Fruit fly (Drosophila melanogaster): ENCODE measurements around the gene dpr16.
A peak's percentile ranks its signal among the peaks of the same experiment; 100 is the strongest.

dpr16 gene

DNA sequence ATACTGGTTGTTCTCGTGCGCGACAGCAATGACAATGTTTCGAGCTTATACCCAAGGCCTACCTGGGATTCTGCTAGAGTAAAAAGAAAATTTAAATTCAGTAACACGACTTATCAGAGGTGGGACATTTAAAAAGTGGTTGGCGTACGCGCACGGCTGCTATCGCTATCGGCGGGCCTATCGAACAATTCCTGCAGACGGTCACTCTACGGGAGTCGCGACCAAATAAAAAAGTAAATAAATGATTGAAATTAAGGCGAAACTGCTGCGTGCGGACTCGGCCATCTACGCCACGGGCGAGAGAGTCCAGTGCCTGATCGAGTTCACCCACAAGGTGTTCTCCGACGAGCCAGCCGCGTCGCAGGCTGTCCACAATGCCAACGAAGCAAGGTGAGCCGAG is 68.8 kb downstream of the dpr16 start, which contains the start of the genes Prosbeta2R2 and CG1116 (continued):
- TF ChIP-seq Oaz (GFP tag; IDR thresholded peaks at IDR 0.05) (no peak), Opbp (GFP tag; IDR thresholded peaks at IDR 0.05; ENCODE audit: partially characterized antibody) (peak; percentile 47; the same call in 2 of the 3 replicates), Taf1 (GFP tag; IDR thresholded peaks at IDR 0.05) (no peak), Bteb2 (GFP tag; optimal IDR thresholded peaks at IDR 0.05) (no peak), hkb (optimal IDR thresholded peaks at IDR 0.05) (no peak), hkb (GFP tag; IDR thresholded peaks at IDR 0.05) (no peak), bigmax (GFP tag; optimal IDR thresholded peaks at IDR 0.05) (no peak), row (GFP tag; IDR thresholded peaks at IDR 0.05) (no peak), prd (optimal IDR thresholded peaks at IDR 0.05) (no peak), prd (GFP tag; IDR thresholded peaks at IDR 0.05) (no peak), CG31224 (GFP tag; IDR thresholded peaks at IDR 0.05) (no peak), Mes4 (GFP tag; optimal IDR thresholded peaks at IDR 0.05) (no peak), CG3163 (GFP tag; optimal IDR thresholded peaks at IDR 0.05) (no peak), phol (tag; optimal IDR thresholded peaks at IDR 0.05) (peak; percentile 0), CG9876 (GFP tag; optimal IDR thresholded peaks at IDR 0.05) (no peak), pfk (GFP tag; optimal IDR thresholded peaks at IDR 0.05) (no peak), Rx (GFP tag; IDR thresholded peaks at IDR 0.05) (no peak), CG3726 (GFP tag; IDR thresholded peaks at IDR 0.05) (no peak), CG1024 (GFP tag; IDR thresholded peaks at IDR 0.05) (no peak), bab2 (GFP tag; optimal IDR thresholded peaks at IDR 0.05) (no peak), CG9932 (GFP tag; IDR thresholded peaks at IDR 0.05) (no peak), Vsx1 (GFP tag; optimal IDR thresholded peaks at IDR 0.05) (no peak), CG17912 (GFP tag; optimal IDR thresholded peaks at IDR 0.05) (no peak), toy (GFP tag; IDR thresholded peaks at IDR 0.05) (no peak), bbx (GFP tag; IDR thresholded peaks at IDR 0.05; ENCODE audit: partially characterized antibody) (peak; percentile 73), chif (GFP tag; optimal IDR thresholded peaks at IDR 0.05) (no peak), CG43689 (GFP tag; IDR thresholded peaks at IDR 0.05) (no peak), sisA (GFP tag; IDR thresholded peaks at IDR 0.05) (no peak), nerfin-1 (tag; optimal IDR thresholded peaks at IDR 0.05) (no peak), pho (GFP tag; optimal IDR thresholded peaks at IDR 0.05) (no peak), Hr39 (optimal IDR thresholded peaks at IDR 0.05) (no peak), az2 (GFP tag; optimal IDR thresholded peaks at IDR 0.05) (no peak), sqz (GFP tag; optimal IDR thresholded peaks at IDR 0.05) (no peak), ERR (GFP tag; optimal IDR thresholded peaks at IDR 0.05) (no peak), Asciz (GFP tag; optimal IDR thresholded peaks at IDR 0.05) (no peak), CG31441 (GFP tag; IDR thresholded peaks at IDR 0.05) (no peak), CG9437 (GFP tag; optimal IDR thresholded peaks at IDR 0.05) (no peak), pzg (GFP tag; optimal IDR thresholded peaks at IDR 0.05) (peak; percentile 71), Elba2 (GFP tag; optimal IDR thresholded peaks at IDR 0.05) (no peak), CG18619 (GFP tag; optimal IDR thresholded peaks at IDR 0.05) (no peak), B-H1 (GFP tag; IDR thresholded peaks at IDR 0.05) (no peak), lmd (GFP tag; IDR thresholded peaks at IDR 0.05) (no peak), CG3838 (GFP tag; optimal IDR thresholded peaks at IDR 0.05) (no peak), CG32532 (GFP tag; IDR thresholded peaks at IDR 0.05) (no peak), CG3281 (GFP tag; optimal IDR thresholded peaks at IDR 0.05) (no peak), CG5245 (GFP tag; optimal IDR thresholded peaks at IDR 0.05) (no peak), CG4360 (GFP tag; IDR thresholded peaks at IDR 0.05) (no peak), Spps (tag; optimal IDR thresholded peaks at IDR 0.05) (no peak), Chrac-16 (GFP tag; optimal IDR thresholded peaks at IDR 0.05) (no peak), grau (tag; optimal IDR thresholded peaks at IDR 0.05) (no peak), mld (GFP tag; IDR thresholded peaks at IDR 0.05; ENCODE audit: partially characterized antibody) (no peak), Hey (tag; optimal IDR thresholded peaks at IDR 0.05) (no peak), CG15073 (GFP tag; optimal IDR thresholded peaks at IDR 0.05) (no peak), stwl (tag; optimal IDR thresholded peaks at IDR 0.05) (peak; percentile 3)

Data from whole organism, embryonic.